Fruit fly (Drosophila melanogaster) whole organism, embryonic: Measurements from ENCODE around the gene nmdyn-D6.

Experiments used
- Adf1 ChIP-seq: fragments of 200-800 bp; sonication (Bioruptor generic); IDR thresholded peaks from 2 replicates; pipeline ENCODE4 v1.3.6; 2022; ENCODE audit warnings: missing biosample characterization, missing genetic modification characterization
- Blimp-1 ChIP-seq: fragments of 200-800 bp; sonication (Bioruptor generic); optimal IDR thresholded peaks from 3 replicates; lab custom pipeline; 2018; ENCODE audit warnings: missing biosample characterization, missing genetic modification characterization, mild to moderate bottlenecking, moderate library complexity, missing genetic modification reagents
- CG10366 ChIP-seq: fragments of 200-800 bp; sonication (Bioruptor generic); IDR thresholded peaks from 2 replicates; pipeline ENCODE4 v1.3.6; 2022; ENCODE audit warnings: missing biosample characterization, missing genetic modification characterization
- CG11085 ChIP-seq: fragments of 200-800 bp; sonication (Bioruptor generic); IDR thresholded peaks from 2 replicates; pipeline ENCODE4 v1.3.6; 2022; ENCODE audit warnings: missing biosample characterization, missing genetic modification characterization
- CG11456 ChIP-seq: fragments of 200-800 bp; sonication (Bioruptor generic); IDR thresholded peaks from 3 replicates; pipeline ENCODE4 v1.3.6; 2022; ENCODE audit warnings: missing biosample characterization, missing genetic modification characterization
- CG11695 ChIP-seq: fragments of 200-800 bp; sonication (Bioruptor generic); IDR thresholded peaks from 3 replicates; pipeline ENCODE4 v1.3.6; 2022; ENCODE audit warnings: missing biosample characterization, missing genetic modification characterization
- CG12219 ChIP-seq: fragments of 200-800 bp; sonication (Bioruptor generic); optimal IDR thresholded peaks from 3 replicates; lab custom pipeline; 2018; ENCODE audit warnings: missing biosample characterization, mild to moderate bottlenecking, missing genetic modification characterization
- CG12942 ChIP-seq: fragments of 200-800 bp; sonication (Bioruptor generic); optimal IDR thresholded peaks from 3 replicates; lab custom pipeline; 2016; ENCODE audit warnings: missing biosample characterization, missing genetic modification characterization
- CG13624 ChIP-seq: fragments of 200-800 bp; sonication (Bioruptor generic); optimal IDR thresholded peaks from 2 replicates; lab custom pipeline; 2016; ENCODE audit warnings: missing biosample characterization, missing genetic modification characterization
- CG16779 ChIP-seq: fragments of 200-800 bp; sonication (Bioruptor generic); IDR thresholded peaks from 2 replicates; pipeline ENCODE4 v1.3.6; 2022; ENCODE audit warnings: missing biosample characterization, missing genetic modification characterization
- CG17186 ChIP-seq: fragments of 200-800 bp; sonication (Bioruptor generic); optimal IDR thresholded peaks from 3 replicates; lab custom pipeline; 2017; ENCODE audit warnings: missing biosample characterization, missing genetic modification reagents, missing genetic modification characterization
- CG2129 ChIP-seq: fragments of 200-800 bp; sonication (Bioruptor generic); IDR thresholded peaks from 2 replicates; pipeline ENCODE4 v1.3.6; 2022; ENCODE audit warnings: missing biosample characterization, missing genetic modification characterization; ENCODE audit not compliant: partially characterized antibody
- CG2875 ChIP-seq: fragments of 200-800 bp; sonication (Bioruptor generic); optimal IDR thresholded peaks from 2 replicates; lab custom pipeline; 2017; ENCODE audit warnings: missing biosample characterization, mild to moderate bottlenecking, missing genetic modification characterization, missing genetic modification reagents
- CG30020 ChIP-seq: fragments of 200-800 bp; optimal IDR thresholded peaks from 2 replicates; lab custom pipeline; 2019; ENCODE audit warnings: missing biosample characterization, mild to moderate bottlenecking, missing genetic modification characterization, moderate library complexity
- CG31224 ChIP-seq: fragments of 200-800 bp; sonication (Bioruptor generic); IDR thresholded peaks from 2 replicates; pipeline ENCODE4 v1.3.6; 2022; ENCODE audit warnings: missing biosample characterization, missing genetic modification characterization
- CG33557 ChIP-seq: fragments of 200-800 bp; sonication (Bioruptor generic); optimal IDR thresholded peaks from 2 replicates; lab custom pipeline; 2019; ENCODE audit warnings: missing biosample characterization, mild to moderate bottlenecking, missing genetic modification characterization, moderate library complexity
- CG4820 ChIP-seq: fragments of 200-800 bp; sonication (Bioruptor generic); optimal IDR thresholded peaks from 3 replicates; lab custom pipeline; 2016; ENCODE audit warnings: missing biosample characterization, missing genetic modification characterization
- CG6654 ChIP-seq: fragments of 200-800 bp; sonication (Bioruptor generic); optimal IDR thresholded peaks from 2 replicates; lab custom pipeline; 2017; ENCODE audit warnings: missing biosample characterization, mild to moderate bottlenecking, missing genetic modification characterization
- CG7357 ChIP-seq: fragments of 200-800 bp; sonication (Bioruptor generic); IDR thresholded peaks from 3 replicates; pipeline ENCODE4 v1.3.6; 2022; ENCODE audit warnings: missing biosample characterization, missing genetic modification characterization
- CG7372 ChIP-seq: fragments of 200-800 bp; sonication (Bioruptor generic); IDR thresholded peaks from 2 replicates; pipeline ENCODE4 v1.3.6; 2022; ENCODE audit warnings: missing biosample characterization, missing genetic modification characterization
- CG9797 ChIP-seq: fragments of 200-800 bp; sonication (Bioruptor generic); optimal IDR thresholded peaks from 3 replicates; lab custom pipeline; 2018; ENCODE audit warnings: missing biosample characterization, mild to moderate bottlenecking, missing genetic modification characterization
- CG9876 ChIP-seq: fragments of 200-800 bp; sonication (Bioruptor generic); optimal IDR thresholded peaks from 2 replicates; lab custom pipeline; 2016; ENCODE audit warnings: missing biosample characterization, missing genetic modification characterization
- E2f2 ChIP-seq: fragments of 200-800 bp; sonication (Bioruptor generic); IDR thresholded peaks from 2 replicates; pipeline ENCODE4 v1.3.6; 2022; ENCODE audit warnings: missing biosample characterization, missing genetic modification characterization
- Hr39 ChIP-seq: fragments of >200 bp; optimal IDR thresholded peaks from 2 replicates; lab custom pipeline; 2017
- Mrtf ChIP-seq: fragments of 200-800 bp; sonication (Bioruptor generic); IDR thresholded peaks from 3 replicates; pipeline ENCODE4 v1.3.6; 2022; ENCODE audit warnings: missing biosample characterization, missing genetic modification characterization
- NC2α ChIP-seq: fragments of 200-800 bp; sonication (Bioruptor generic); optimal IDR thresholded peaks from 2 replicates; lab custom pipeline; 2016; ENCODE audit warnings: missing biosample characterization, missing genetic modification characterization
- Nf-YC ChIP-seq: fragments of 200-800 bp; optimal IDR thresholded peaks from 3 replicates; lab custom pipeline; 2019; ENCODE audit warnings: missing biosample characterization, mild to moderate bottlenecking, missing genetic modification characterization, moderate library complexity
- Oli ChIP-seq: fragments of 200-800 bp; sonication (Bioruptor generic); optimal IDR thresholded peaks from 2 replicates; lab custom pipeline; 2018; ENCODE audit warnings: missing biosample characterization, mild to moderate bottlenecking, missing genetic modification characterization, moderate library complexity
- Rfx ChIP-seq: fragments of 200-800 bp; sonication (Bioruptor generic); IDR thresholded peaks from 2 replicates; pipeline ENCODE4 v1.3.6; 2022; ENCODE audit warnings: missing biosample characterization, missing genetic modification characterization
- Sin3A ChIP-seq: fragments of >200 bp; optimal IDR thresholded peaks from 2 replicates; lab custom pipeline; 2018
- Sry-β ChIP-seq: fragments of 200-800 bp; sonication (Bioruptor generic); optimal IDR thresholded peaks from 2 replicates; lab custom pipeline; 2018; ENCODE audit warnings: missing biosample characterization, mild to moderate bottlenecking, missing genetic modification characterization, moderate library complexity
- Taf1 ChIP-seq: fragments of 200-800 bp; sonication (Bioruptor generic); IDR thresholded peaks from 2 replicates; pipeline ENCODE4 v1.3.6; 2022; ENCODE audit warnings: missing biosample characterization, missing genetic modification characterization
- Xbp1 ChIP-seq: fragments of 200-800 bp; sonication (Bioruptor generic); optimal IDR thresholded peaks from 3 replicates; lab custom pipeline; 2016; ENCODE audit warnings: missing biosample characterization, mild to moderate bottlenecking, missing genetic modification characterization
- amos ChIP-seq: fragments of 200-800 bp; sonication (Bioruptor generic); IDR thresholded peaks from 2 replicates; pipeline ENCODE4 v1.3.6; 2022; ENCODE audit warnings: missing biosample characterization, missing genetic modification characterization; ENCODE audit not compliant: partially characterized antibody
- bcd ChIP-seq: fragments of 200-800 bp; sonication (Bioruptor generic); optimal IDR thresholded peaks from 2 replicates; lab custom pipeline; 2017; ENCODE audit warnings: missing biosample characterization, mild to moderate bottlenecking, missing genetic modification characterization
- cato ChIP-seq: fragments of 200-800 bp; sonication (Bioruptor generic); optimal IDR thresholded peaks from 2 replicates; lab custom pipeline; 2016; ENCODE audit warnings: missing biosample characterization, missing genetic modification characterization, borderline replicate concordance
- chn ChIP-seq: fragments of 200-800 bp; sonication (Bioruptor generic); optimal IDR thresholded peaks from 2 replicates; lab custom pipeline; 2016; ENCODE audit warnings: missing biosample characterization, missing genetic modification characterization
- corto ChIP-seq: fragments of 200-800 bp; sonication (Bioruptor generic); optimal IDR thresholded peaks from 2 replicates; lab custom pipeline; 2016; ENCODE audit warnings: missing biosample characterization, mild to moderate bottlenecking, missing genetic modification characterization, moderate library complexity
- crc ChIP-seq: fragments of 200-800 bp; sonication (Bioruptor generic); optimal IDR thresholded peaks from 2 replicates; lab custom pipeline; 2016; ENCODE audit warnings: missing biosample characterization, missing genetic modification characterization
- dimm ChIP-seq: fragments of 200-800 bp; sonication (Bioruptor generic); IDR thresholded peaks from 2 replicates; pipeline ENCODE4 v1.3.6; 2022; ENCODE audit warnings: missing biosample characterization, missing genetic modification characterization
- dm ChIP-seq: fragments of 200-800 bp; sonication (Bioruptor generic); optimal IDR thresholded peaks from 3 replicates; lab custom pipeline; 2016; ENCODE audit warnings: missing biosample characterization, missing genetic modification characterization
- dysf ChIP-seq: fragments of 200-800 bp; sonication (Bioruptor generic); IDR thresholded peaks from 3 replicates; pipeline ENCODE4 v1.3.6; 2022; ENCODE audit warnings: missing biosample characterization, missing genetic modification characterization
- emc ChIP-seq: fragments of 200-800 bp; sonication (Bioruptor generic); optimal IDR thresholded peaks from 2 replicates; lab custom pipeline; 2016; ENCODE audit warnings: missing biosample characterization, missing genetic modification characterization
- ftz-f1 ChIP-seq: fragments of 200-800 bp; sonication (Bioruptor generic); optimal IDR thresholded peaks from 2 replicates; lab custom pipeline; 2016; ENCODE audit warnings: missing biosample characterization, missing genetic modification characterization
- gfzf ChIP-seq: fragments of 200-800 bp; sonication (Bioruptor generic); optimal IDR thresholded peaks from 2 replicates; lab custom pipeline; 2016; ENCODE audit warnings: missing biosample characterization, mild to moderate bottlenecking, missing genetic modification characterization, moderate library complexity
- knrl ChIP-seq: fragments of 200-800 bp; sonication (Bioruptor generic); IDR thresholded peaks from 3 replicates; pipeline ENCODE4 v1.3.6; 2022; ENCODE audit warnings: missing biosample characterization, missing genetic modification characterization; ENCODE audit not compliant: partially characterized antibody
- run ChIP-seq: fragments of 200-800 bp; sonication (Bioruptor generic); optimal IDR thresholded peaks from 3 replicates; lab custom pipeline; 2018; ENCODE audit warnings: missing biosample characterization, mild to moderate bottlenecking, missing genetic modification characterization
- sim ChIP-seq: fragments of 200-800 bp; sonication (Bioruptor generic); IDR thresholded peaks from 2 replicates; pipeline ENCODE4 v1.3.6; 2022; ENCODE audit warnings: missing biosample characterization, missing genetic modification characterization
- stwl ChIP-seq: fragments of 200-800 bp; sonication (Bioruptor generic); optimal IDR thresholded peaks from 3 replicates; lab custom pipeline; 2018; ENCODE audit warnings: missing biosample characterization, mild to moderate bottlenecking, missing genetic modification characterization, moderate library complexity
- z ChIP-seq: fragments of 200-800 bp; sonication (Bioruptor generic); IDR thresholded peaks from 3 replicates; pipeline ENCODE4 v1.3.6; 2022; ENCODE audit warnings: missing biosample characterization, missing genetic modification characterization

Gene nmdyn-D6

dm6 chrX:14627080-14627796 is 43.8 kb downstream of the nmdyn-D6 start (continued):
- TF ChIP-seq CG11085 (0 out of 2 replicates have a peak, but pooled peaks have one; percentile 17), CG7372 (GFP tag; lab: Robert Waterston, UW) (peak; percentile 47; the same call in 1 of the 2 replicates), chn (GFP tag; lab: Kevin White, UChicago) (peak; percentile 74), Nf-YC (tag; lab: Kevin White, UChicago) (peak; percentile 55), CG16779 (GFP tag; lab: Robert Waterston, UW) (no peak), run (peak; percentile 67), CG12942 (GFP tag; lab: Kevin White, UChicago) (peak; percentile 71), CG12219 (peak; percentile 75), CG10366 (GFP tag; lab: Robert Waterston, UW) (peak; percentile 71), Mrtf (GFP tag; lab: Robert Waterston, UW) (peak; percentile 56; the same call in 2 of the 3 replicates), CG31224 (GFP tag; lab: Robert Waterston, UW) (peak; percentile 43; the same call in 1 of the 2 replicates), gfzf (GFP tag; lab: Kevin White, UChicago) (no peak), CG4820 (GFP tag; lab: Kevin White, UChicago) (peak; percentile 85), CG11695 (GFP tag; lab: Robert Waterston, UW) (peak; percentile 69; the same call in 2 of the 3 replicates), sim (peak; percentile 90), CG7357 (peak; percentile 62; the same call in 1 of the 3 replicates), ftz-f1 (GFP tag; lab: Kevin White, UChicago) (no peak), dm (GFP tag; lab: Kevin White, UChicago) (peak; percentile 28), Adf1 (GFP tag; lab: Robert Waterston, UW) (no peak; the same call in 1 of the 2 replicates), Rfx (peak; percentile 44; the same call in 1 of the 2 replicates), CG9797 (peak; percentile 13), z (GFP tag; lab: Robert Waterston, UW) (no peak), Sry-β (GFP tag; lab: Kevin White, UChicago) (peak; percentile 56), crc (GFP tag; lab: Kevin White, UChicago) (no peak), amos (no peak), Hr39 (lab: Kevin White, UChicago) (no peak), CG30020 (tag; lab: Kevin White, UChicago) (peak; percentile 56), Blimp-1 (GFP tag; lab: Kevin White, UChicago) (peak; percentile 88), CG9876 (no peak), Oli (tag; lab: Kevin White, UChicago) (peak; percentile 89), CG6654 (peak; percentile 12), dimm (GFP tag; lab: Robert Waterston, UW) (0 out of 2 replicates have a peak, but pooled peaks have one; percentile 5), E2f2 (GFP tag; lab: Robert Waterston, UW) (peak; percentile 46; the same call in 1 of the 2 replicates), CG2875 (GFP tag; lab: Kevin White, UChicago) (peak; percentile 76), Taf1 (GFP tag; lab: Robert Waterston, UW) (no peak), CG13624 (GFP tag; lab: Kevin White, UChicago) (peak; percentile 48), emc (GFP tag; lab: Kevin White, UChicago) (no peak), CG11456 (GFP tag; lab: Robert Waterston, UW) (no peak), bcd (GFP tag; lab: Kevin White, UChicago) (peak; percentile 81), CG2129 (no peak), dysf (GFP tag; lab: Robert Waterston, UW) (peak; percentile 77), Sin3A (no peak), knrl (GFP tag; lab: Robert Waterston, UW) (no peak), CG33557 (GFP tag; lab: Kevin White, UChicago) (peak; percentile 86), corto (GFP tag; lab: Kevin White, UChicago) (no peak), NC2α (GFP tag; lab: Kevin White, UChicago) (peak; percentile 38), stwl (peak; percentile 60), Xbp1 (GFP tag; lab: Kevin White, UChicago) (peak; percentile 79), cato (peak; percentile 10), CG17186 (GFP tag; lab: Kevin White, UChicago) (peak; percentile 9)
